Fruit fly (Drosophila melanogaster): ENCODE measurements around the gene GMF.

Gene GMF

dm6 chr2L:16307026-16307703 is 4.4 kb upstream of the GMF start, which contains the start of the genes CG5861 and Syx5:
TSS of gene CG5861 (minus strand) at chr2L:16307298.
TSS of gene Syx5 (plus strand) at chr2L:16307346.
- no peak for TF ChIP-seq ttk (optimal IDR thresholded peaks at IDR 0.05)
- TF ChIP-seq Myc (optimal IDR thresholded peaks at IDR 0.05): no peak

- no peak for TF ChIP-seq Sin3A (optimal IDR thresholded peaks at IDR 0.05)
- no peak for TF ChIP-seq Myc (optimal IDR thresholded peaks at IDR 0.05)
- no peak for TF ChIP-seq psq (optimal IDR thresholded peaks at IDR 0.05)
- TF ChIP-seq insv (optimal IDR thresholded peaks at IDR 0.05): no peak
- TF ChIP-seq h (optimal IDR thresholded peaks at IDR 0.05): no peak
- no peak for TF ChIP-seq ttk (optimal IDR thresholded peaks at IDR 0.05)
These were observed 3.1 kb downstream of the GMF start, which contains the start of the genes heix and CG17328 for dm6 chr2L:16299466-16300311. TSS of gene heix (minus strand) at chr2L:16299858. TSS of gene CG17328 (plus strand) at chr2L:16299943.

- no peak for TF ChIP-seq Sin3A (optimal IDR thresholded peaks at IDR 0.05)
- TF ChIP-seq h (optimal IDR thresholded peaks at IDR 0.05): no peak
- no peak for TF ChIP-seq Myc (optimal IDR thresholded peaks at IDR 0.05)
- TF ChIP-seq psq (optimal IDR thresholded peaks at IDR 0.05): no peak
- no peak for TF ChIP-seq insv (optimal IDR thresholded peaks at IDR 0.05)
- no peak for TF ChIP-seq ttk (optimal IDR thresholded peaks at IDR 0.05)
These were observed 9.0 kb downstream of the GMF start, which contains the start of gene Cyp303a1 for dm6 chr2L:16293703-16294233. TSS of gene Cyp303a1 (plus strand) at chr2L:16294183.

dm6 chr2L:16292975-16293501 is 9.7 kb downstream of the GMF start, which contains the start of gene CG13258:
TSS of gene CG13258 (minus strand) at chr2L:16293025.
- no peak for TF ChIP-seq ttk (optimal IDR thresholded peaks at IDR 0.05)
- no peak for TF ChIP-seq Myc (optimal IDR thresholded peaks at IDR 0.05)

dm6 chr2L:16290984-16291383 is 11.8 kb downstream of the GMF start, which contains the start of gene CG17329:
TSS of gene CG17329 (plus strand) at chr2L:16291284.
- TF ChIP-seq psq (optimal IDR thresholded peaks at IDR 0.05): no peak
- no peak for TF ChIP-seq insv (optimal IDR thresholded peaks at IDR 0.05)
- no peak for TF ChIP-seq Myc (optimal IDR thresholded peaks at IDR 0.05)
- no peak for TF ChIP-seq h (optimal IDR thresholded peaks at IDR 0.05)
- TF ChIP-seq Sin3A (optimal IDR thresholded peaks at IDR 0.05): no peak
- no peak for TF ChIP-seq ttk (optimal IDR thresholded peaks at IDR 0.05)

dm6 chr2L:16288393-16288731 is 14.4 kb downstream of the GMF start:
- TF ChIP-seq Sin3A (optimal IDR thresholded peaks at IDR 0.05): no peak
- TF ChIP-seq h (optimal IDR thresholded peaks at IDR 0.05): no peak
- no peak for TF ChIP-seq psq (optimal IDR thresholded peaks at IDR 0.05)
- TF ChIP-seq ttk (optimal IDR thresholded peaks at IDR 0.05): no peak
- TF ChIP-seq insv (optimal IDR thresholded peaks at IDR 0.05): no peak
- TF ChIP-seq Myc (optimal IDR thresholded peaks at IDR 0.05): no peak

dm6 chr2L:16287602-16288392 is 15.0 kb downstream of the GMF start, which contains the start of the genes crp and pkaap:
TSS of gene crp (minus strand) at chr2L:16287730.
TSS of gene pkaap (plus strand) at chr2L:16288290.
- TF ChIP-seq insv (optimal IDR thresholded peaks at IDR 0.05) (no peak), psq (optimal IDR thresholded peaks at IDR 0.05) (no peak), h (optimal IDR thresholded peaks at IDR 0.05) (no peak)

- TF ChIP-seq psq (optimal IDR thresholded peaks at IDR 0.05) (no peak), h (optimal IDR thresholded peaks at IDR 0.05) (no peak), Sin3A (optimal IDR thresholded peaks at IDR 0.05) (no peak), ttk (optimal IDR thresholded peaks at IDR 0.05) (no peak), Myc (optimal IDR thresholded peaks at IDR 0.05) (no peak)
These were observed 15.7 kb downstream of the GMF start for dm6 chr2L:16287006-16287601.

dm6 chr2L:16286360-16287005 is 16.3 kb downstream of the GMF start:
- no peak for TF ChIP-seq ttk (optimal IDR thresholded peaks at IDR 0.05)
- no peak for TF ChIP-seq insv (optimal IDR thresholded peaks at IDR 0.05)
- peak; percentile 89 for TF ChIP-seq psq (optimal IDR thresholded peaks at IDR 0.05)
- no peak for TF ChIP-seq Sin3A (optimal IDR thresholded peaks at IDR 0.05)
- TF ChIP-seq h (optimal IDR thresholded peaks at IDR 0.05): no peak

dm6 chr2L:16285692-16286359 is 16.9 kb downstream of the GMF start:
- TF ChIP-seq Myc (optimal IDR thresholded peaks at IDR 0.05) (no peak), insv (optimal IDR thresholded peaks at IDR 0.05) (no peak), Sin3A (optimal IDR thresholded peaks at IDR 0.05) (no peak), psq (optimal IDR thresholded peaks at IDR 0.05) (no peak), ttk (optimal IDR thresholded peaks at IDR 0.05) (no peak), h (optimal IDR thresholded peaks at IDR 0.05) (no peak)
